Worm (Caenorhabditis elegans) whole organism, young adult: ENCODE data around the gene gspd-1.

ENCODE experiments used
- F22D6.2 ChIP-seq: sonication (generic microtip); optimal IDR thresholded peaks from 2 replicates; lab custom pipeline; 2016; ENCODE audit warnings: mild to moderate bottlenecking, missing genetic modification characterization, missing compliant biosample characterization
- F33H1.4 ChIP-seq: fragments of 200-800 bp; sonication (Bioruptor generic); IDR thresholded peaks from 2 replicates; pipeline ENCODE4 v1.3.6; 2022; ENCODE audit warnings: missing genetic modification reagents, missing genetic modification characterization, missing compliant biosample characterization
- F49E8.2 ChIP-seq: sonication (generic microtip); optimal IDR thresholded peaks from 3 replicates; lab custom pipeline; 2017; ENCODE audit warnings: missing genetic modification characterization, mild to moderate bottlenecking, missing compliant biosample characterization, antibody characterized with exemption, moderate library complexity; ENCODE audit not compliant: insufficient read depth
- F57C9.4 ChIP-seq: sonication (generic microtip); optimal IDR thresholded peaks from 2 replicates; lab custom pipeline; 2017; ENCODE audit warnings: mild to moderate bottlenecking, missing genetic modification characterization, missing compliant biosample characterization
- Y67H2A.10 ChIP-seq: fragments of 200-800 bp; sonication (Bioruptor generic); conservative IDR thresholded peaks from 2 replicates; pipeline ENCODE4 v1.3.6; 2022; ENCODE audit warnings: missing genetic modification reagents, missing genetic modification characterization, missing compliant biosample characterization
- Y95B8A.8 ChIP-seq: fragments of 200-800 bp; sonication (Bioruptor generic); IDR thresholded peaks from 2 replicates; pipeline ENCODE4 v1.3.6; 2022; ENCODE audit warnings: missing genetic modification reagents, missing genetic modification characterization, missing compliant biosample characterization
- ZK185.1 ChIP-seq: sonication (generic microtip); optimal IDR thresholded peaks from 2 replicates; lab custom pipeline; 2016; ENCODE audit warnings: mild to moderate bottlenecking, missing genetic modification characterization, missing compliant biosample characterization; ENCODE audit not compliant: poor library complexity, severe bottlenecking
- athp-1 ChIP-seq: sonication (generic microtip); optimal IDR thresholded peaks from 2 replicates; lab custom pipeline; 2017; ENCODE audit warnings: mild to moderate bottlenecking, missing genetic modification characterization, missing compliant biosample characterization
- ceh-27 ChIP-seq: fragments of 200-800 bp; sonication (Bioruptor generic); optimal IDR thresholded peaks from 2 replicates; lab custom pipeline; 2018; ENCODE audit warnings: mild to moderate bottlenecking, missing genetic modification characterization, moderate library complexity, missing compliant biosample characterization
- ceh-40 ChIP-seq: fragments of 200-800 bp; sonication (Bioruptor generic); IDR thresholded peaks from 2 replicates; pipeline ENCODE4 v1.3.6; 2022; ENCODE audit warnings: missing genetic modification characterization, missing compliant biosample characterization
- dox-1 ChIP-seq: fragments of 200-800 bp; sonication (Bioruptor generic); IDR thresholded peaks from 2 replicates; pipeline ENCODE4 v1.3.6; 2022; ENCODE audit warnings: missing genetic modification reagents, missing genetic modification characterization, missing compliant biosample characterization
- dpl-1 ChIP-seq: fragments of 150-350 bp; optimal IDR thresholded peaks from 2 replicates; lab custom pipeline; 2014; ENCODE audit warnings: missing biosample characterization, missing genetic modification reagents, missing genetic modification characterization
- egl-18 ChIP-seq: fragments of 200-800 bp; sonication (Bioruptor generic); IDR thresholded peaks from 2 replicates; pipeline ENCODE4 v1.3.6; 2022; ENCODE audit warnings: missing genetic modification reagents, missing genetic modification characterization, missing compliant biosample characterization
- ets-4 ChIP-seq: fragments of 200-800 bp; sonication (Bioruptor generic); optimal IDR thresholded peaks from 2 replicates; lab custom pipeline; 2018; ENCODE audit warnings: mild to moderate bottlenecking, missing genetic modification characterization, missing compliant biosample characterization
- gei-17 ChIP-seq: fragments of 200-800 bp; sonication (Bioruptor generic); optimal IDR thresholded peaks from 2 replicates; lab custom pipeline; 2018; ENCODE audit warnings: mild to moderate bottlenecking, missing genetic modification characterization, missing compliant biosample characterization
- hrde-1 ChIP-seq: sonication (generic microtip); optimal IDR thresholded peaks from 2 replicates; lab custom pipeline; 2016; ENCODE audit warnings: missing genetic modification characterization, mild to moderate bottlenecking, missing compliant biosample characterization, moderate library complexity, missing genotype, missing genetic modification reagents, borderline replicate concordance
- hsf-1 ChIP-seq: fragments of 200-800 bp; sonication (Bioruptor generic); IDR thresholded peaks from 2 replicates; pipeline ENCODE4 v1.3.6; 2022; ENCODE audit warnings: missing genetic modification reagents, missing genetic modification characterization, missing compliant biosample characterization
- let-526 ChIP-seq: fragments of 200-800 bp; sonication (Bioruptor generic); IDR thresholded peaks from 2 replicates; pipeline ENCODE4 v1.3.6; 2022; ENCODE audit warnings: missing genetic modification reagents, missing genetic modification characterization, missing compliant biosample characterization
- let-607 ChIP-seq, 2 experiments: fragments of 200-800 bp in 1 of 2; sonication (Bioruptor generic) in 1 of 2; sonication (generic microtip) in 1 of 2; optimal IDR thresholded peaks; 2 replicates each; lab custom pipeline; 2016 to 2018; ENCODE audit warnings: mild to moderate bottlenecking in 2 of 2, missing compliant biosample characterization in 2 of 2, missing genetic modification characterization in 2 of 2, moderate library complexity in 2 of 2, missing genotype in 1 of 2
- lin-26 ChIP-seq: fragments of 200-800 bp; sonication (Bioruptor generic); IDR thresholded peaks from 2 replicates; pipeline ENCODE4 v1.3.6; 2022; ENCODE audit warnings: missing genetic modification reagents, missing genetic modification characterization, missing compliant biosample characterization
- lin-35 ChIP-seq, 3 experiments: fragments of 150-350 bp in 2 of 3; sonication (generic microtip) in 1 of 3; optimal IDR thresholded peaks; 2 replicates each; lab custom pipeline; 2014 to 2018; ENCODE audit warnings: missing biosample characterization in 3 of 3, missing genetic modification characterization in 3 of 3, missing genetic modification reagents in 3 of 3
- lin-40 ChIP-seq: sonication (generic microtip); optimal IDR thresholded peaks from 2 replicates; lab custom pipeline; 2016; ENCODE audit warnings: missing genetic modification characterization, mild to moderate bottlenecking, missing compliant biosample characterization, missing genotype, missing genetic modification reagents
- madf-6 ChIP-seq: fragments of 200-800 bp; sonication (Bioruptor generic); IDR thresholded peaks from 2 replicates; pipeline ENCODE4 v1.3.6; 2022; ENCODE audit warnings: missing genetic modification reagents, missing genetic modification characterization, missing compliant biosample characterization
- nfya-1 ChIP-seq: sonication (generic microtip); optimal IDR thresholded peaks from 2 replicates; lab custom pipeline; 2017; ENCODE audit warnings: antibody characterized with exemption, missing compliant biosample characterization, missing genetic modification characterization, borderline replicate concordance; ENCODE audit not compliant: insufficient read depth
- rec-8 ChIP-seq, 2 experiments: sonication (generic microtip); optimal IDR thresholded peaks; 2 replicates each; lab custom pipeline; 2016; ENCODE audit warnings: mild to moderate bottlenecking in 2 of 2, missing genetic modification characterization in 2 of 2, missing genetic modification reagents in 2 of 2, missing genotype in 2 of 2, missing biosample characterization in 1 of 2, missing compliant biosample characterization in 1 of 2, moderate library complexity in 1 of 2
- sea-2 ChIP-seq: fragments of 200-800 bp; sonication (Bioruptor generic); IDR thresholded peaks from 2 replicates; pipeline ENCODE4 v1.3.6; 2022; ENCODE audit warnings: missing genetic modification characterization, missing compliant biosample characterization
- snpc-3.4 ChIP-seq: sonication (generic microtip); optimal IDR thresholded peaks from 2 replicates; lab custom pipeline; 2017; ENCODE audit warnings: missing genetic modification characterization, mild to moderate bottlenecking, missing compliant biosample characterization, antibody characterized with exemption, moderate library complexity, missing genotype, missing genetic modification reagents
- tbp1 ChIP-seq: fragments of 200-800 bp; sonication (Bioruptor generic); optimal IDR thresholded peaks from 2 replicates; lab custom pipeline; 2018; ENCODE audit warnings: mild to moderate bottlenecking, missing genetic modification characterization, missing compliant biosample characterization
- unc-130 ChIP-seq: sonication (generic microtip); optimal IDR thresholded peaks from 2 replicates; lab custom pipeline; 2016; ENCODE audit warnings: missing genetic modification reagents, missing genetic modification characterization, missing compliant biosample characterization
- zfh-2 ChIP-seq: fragments of 200-800 bp; sonication (Bioruptor generic); conservative IDR thresholded peaks from 2 replicates; pipeline ENCODE4 v1.3.6; 2022; ENCODE audit warnings: missing genetic modification reagents, missing genetic modification characterization, missing compliant biosample characterization
- ztf-18 ChIP-seq: sonication (generic microtip); optimal IDR thresholded peaks from 2 replicates; lab custom pipeline; 2016; ENCODE audit warnings: missing genotype, mild to moderate bottlenecking, missing genetic modification characterization, missing compliant biosample characterization
- ztf-28 ChIP-seq: fragments of 200-800 bp; sonication (Bioruptor generic); IDR thresholded peaks from 2 replicates; pipeline ENCODE4 v1.3.6; 2022; ENCODE audit warnings: missing genetic modification reagents, missing genetic modification characterization, missing compliant biosample characterization

Gene gspd-1

DNA sequence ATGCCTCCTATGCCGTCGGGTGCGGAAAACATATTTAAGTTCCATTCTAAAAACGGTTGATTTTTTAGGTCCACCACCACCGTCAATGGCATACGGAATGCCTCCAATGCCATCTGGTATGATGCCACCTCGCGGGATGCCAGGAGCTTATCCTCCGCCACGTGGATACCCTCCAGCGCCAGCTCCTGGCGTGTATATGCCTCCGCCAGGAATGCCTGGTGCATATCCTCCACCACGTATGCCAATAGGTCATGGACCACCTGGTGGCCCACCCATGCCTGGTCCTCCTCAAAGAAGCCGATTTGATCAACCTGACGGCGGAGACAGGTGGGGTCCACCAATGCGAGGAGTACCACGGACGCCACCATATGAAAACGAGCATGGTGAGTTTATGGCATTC is 5.7 kb upstream of the gspd-1 start:
- TF ChIP-seq ztf-28 (0 out of 2 replicates have a peak, but pooled peaks have one; percentile 53), lin-26 (peak; percentile 18; the same call in 1 of the 2 replicates), zfh-2 (peak; percentile 71), dpl-1 (GFP tag; lab: Kevin White, UChicago) (no peak), F22D6.2 (tag; lab: Kevin White, UChicago) (no peak)

DNA sequence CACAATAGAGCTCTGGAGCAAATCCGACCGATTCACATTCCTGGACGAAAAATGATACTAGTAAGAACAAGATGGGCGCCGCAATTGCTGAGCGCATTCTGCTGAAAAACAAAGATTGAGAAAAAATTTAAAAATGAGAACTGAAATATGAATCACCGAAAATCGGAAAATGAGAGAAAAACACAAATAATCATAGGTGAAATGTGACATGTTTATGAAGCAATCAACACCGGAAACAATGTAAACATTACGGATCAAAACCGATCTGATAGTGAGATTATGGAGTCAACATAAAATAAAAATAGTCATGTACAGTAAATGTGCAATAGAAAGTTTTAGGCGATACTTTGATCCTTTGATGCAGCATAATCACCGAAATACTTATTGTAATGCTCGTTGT is 3.3 kb upstream of the gspd-1 start, which contains the start of gene dnj-2:
dnj-2 (minus strand) TSS at position 101 of the 400 bp plus-strand sequence.
- no peak for TF ChIP-seq Y67H2A.10 (GFP tag; lab: Robert Waterston, UW)
- no peak for TF ChIP-seq sea-2
- no peak for TF ChIP-seq gei-17 (GFP tag; lab: Kevin White, UChicago)
- TF ChIP-seq F33H1.4 (GFP tag; lab: Robert Waterston, UW), result no peak
- TF ChIP-seq nfya-1 (tag; lab: Kevin White, UChicago), result no peak
- no peak for TF ChIP-seq F49E8.2 (tag; lab: Kevin White, UChicago)
- no peak for TF ChIP-seq athp-1
- TF ChIP-seq tbp1 (GFP tag; lab: Kevin White, UChicago), result no peak
- no peak for TF ChIP-seq ets-4
- no peak for TF ChIP-seq F57C9.4 (tag; lab: Kevin White, UChicago)
- no peak for TF ChIP-seq ceh-40
- TF ChIP-seq, all 124 proteins: peak for 0

DNA sequence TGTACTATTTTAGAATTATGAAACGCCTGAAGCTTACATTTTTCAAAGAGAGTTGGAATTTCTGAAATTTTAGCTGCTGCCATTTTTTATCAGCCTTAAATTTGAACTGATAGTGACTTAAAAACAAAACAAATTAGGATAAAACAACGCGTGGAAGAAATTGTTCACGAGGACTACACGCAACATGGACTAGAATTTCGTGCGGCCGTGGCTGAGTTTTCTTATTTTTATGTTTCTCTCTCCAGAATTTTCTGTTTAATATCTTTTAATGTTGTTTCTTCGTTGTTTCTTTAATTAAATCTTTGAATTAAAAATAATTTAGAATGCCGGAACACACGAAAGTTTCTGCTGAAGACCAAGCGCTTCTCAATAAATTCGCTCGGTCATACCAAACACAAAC is 2.3 kb upstream of the gspd-1 start, which contains the start of the genes B0035.3, B0035.22 and pfd-4:
B0035.3 (minus strand) TSS at position 114 of the 400 bp plus-strand sequence.
B0035.22 (plus strand) TSS at position 269 of the 400 bp plus-strand sequence.
pfd-4 (plus strand) TSS at position 323 of the 400 bp plus-strand sequence.
- no peak for TF ChIP-seq Y95B8A.8 (GFP tag; lab: Robert Waterston, UW)
- peak; percentile 45 for TF ChIP-seq dox-1 (GFP tag; lab: Robert Waterston, UW)
- peak; percentile 62 for TF ChIP-seq ZK185.1
- peak; percentile 35 for TF ChIP-seq ceh-27 (GFP tag; lab: Kevin White, UChicago)
- no peak for TF ChIP-seq ztf-28
- peak; percentile 13 for TF ChIP-seq lin-40 (tag; lab: Kevin White, UChicago)
- TF ChIP-seq unc-130, result peak; percentile 50
- peak in 1 of 2 experiments; percentile 52 for TF ChIP-seq let-607 (tag; optimal IDR thresholded peaks at IDR 0.05; lab: Kevin White, UChicago)
- 0 out of 2 replicates have a peak, but pooled peaks have one; percentile 52 for TF ChIP-seq let-526 (GFP tag; lab: Robert Waterston, UW)
- peak; percentile 10 for TF ChIP-seq snpc-3.4
- no peak for TF ChIP-seq hrde-1 (tag; lab: Kevin White, UChicago)
- peak; percentile 34; the same call in 1 of the 2 replicates for TF ChIP-seq madf-6 (GFP tag; lab: Robert Waterston, UW)
- TF ChIP-seq zfh-2, result no peak
- peak in 1 of 2 experiments; percentile 2 for TF ChIP-seq rec-8 (tag; optimal IDR thresholded peaks at IDR 0.05; lab: Kevin White, UChicago)
- TF ChIP-seq lin-35 (GFP tag; optimal IDR thresholded peaks at IDR 0.05; lab: Kevin White, UChicago), result peak in 1 of 3 experiments; percentile 15
- TF ChIP-seq ztf-18, result no peak

DNA sequence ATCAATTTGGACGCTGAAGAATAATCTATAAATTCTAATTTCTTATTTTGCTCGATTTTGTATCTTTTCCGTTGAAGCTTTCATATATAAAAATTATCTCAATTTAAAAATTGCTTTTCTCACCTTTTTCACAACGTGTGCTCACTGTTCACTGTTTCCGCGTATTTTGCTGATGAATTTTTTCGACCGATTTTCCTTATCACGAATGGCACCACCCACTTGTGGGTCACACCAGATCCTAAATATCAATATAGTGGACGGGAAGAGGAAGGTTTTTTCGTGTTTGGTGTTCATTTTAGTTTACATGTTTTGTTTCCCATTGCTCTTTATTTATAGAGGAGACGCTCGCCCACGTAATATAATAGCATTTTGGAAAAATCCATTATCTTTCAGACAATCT is 1.5 kb upstream of the gspd-1 start:
- TF ChIP-seq hsf-1 (GFP tag; lab: Robert Waterston, UW) (peak; percentile 51; the same call in 1 of the 2 replicates), egl-18 (no peak)
